Fruit fly (Drosophila melanogaster): Measurements from ENCODE around the gene CG33557.

DNA sequence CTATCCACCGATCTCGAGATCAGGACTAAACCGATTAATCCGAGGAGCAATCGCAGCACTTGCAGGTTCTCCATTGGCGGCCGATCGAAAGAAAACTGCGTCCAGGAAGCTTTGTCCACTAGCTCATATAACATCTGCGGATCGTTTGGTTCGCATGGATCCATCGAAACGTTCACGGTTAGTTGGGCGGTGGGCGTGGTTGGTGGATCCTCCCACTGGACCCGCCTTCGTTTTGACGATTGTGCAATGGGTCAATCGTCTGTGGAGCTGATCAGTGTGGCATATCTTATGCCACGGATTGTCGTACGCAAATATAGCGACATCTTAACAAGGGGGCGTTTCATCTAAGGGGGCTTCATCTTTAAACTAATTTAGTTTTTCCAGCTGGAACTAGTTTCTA, 28.5 kb upstream of the CG33557 start, which contains the start of gene CG15252:
- no peak for TF ChIP-seq psq (optimal IDR thresholded peaks at IDR 0.05)
- no peak for TF ChIP-seq ttk (optimal IDR thresholded peaks at IDR 0.05)
- TF ChIP-seq h (optimal IDR thresholded peaks at IDR 0.05), result no peak
